Fruit fly (Drosophila melanogaster) whole organism: Measurements from ENCODE around the gene slpr.

ENCODE experiments used
- CG8478 ChIP-seq: fragments of >200 bp; optimal IDR thresholded peaks from 2 replicates; lab custom pipeline; 2018; ENCODE audit warnings: inconsistent platforms
- EcR ChIP-seq, 2 experiments: fragments of >200 bp; optimal IDR thresholded peaks; 2 replicates each; lab custom pipeline; 2017; ENCODE audit warnings: missing biosample characterization in 2 of 2, missing genetic modification characterization in 2 of 2, missing genetic modification reagents in 2 of 2
- pan ChIP-seq: fragments of >200 bp; optimal IDR thresholded peaks from 2 replicates; lab custom pipeline; 2017
- psq ChIP-seq: fragments of >200 bp; optimal IDR thresholded peaks from 2 replicates; lab custom pipeline; 2017

DNA sequence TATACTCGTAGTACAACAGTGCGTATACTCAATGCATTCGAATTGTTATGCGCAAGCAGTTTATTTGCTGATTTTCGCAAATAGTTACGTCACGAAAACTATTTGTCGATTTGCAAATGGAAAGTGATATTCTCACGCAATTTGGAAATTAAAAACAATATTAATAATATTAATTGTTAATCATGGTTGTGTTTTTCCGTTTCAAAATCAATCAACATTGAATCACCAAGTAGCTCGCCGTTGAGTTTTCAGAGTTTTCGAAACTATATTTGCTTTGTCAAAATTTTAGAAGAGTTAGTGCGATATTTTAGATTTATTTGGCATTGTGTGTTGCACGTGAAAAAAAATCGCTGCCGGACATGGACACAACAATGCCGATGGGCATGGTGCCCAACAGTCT lies 17.2 kb downstream of the slpr start, which contains the start of gene CG15337:
- no peak for TF ChIP-seq CG8478 (lab: Kevin White, UChicago)
- TF ChIP-seq pan (lab: Kevin White, UChicago): no peak
- TF ChIP-seq psq (lab: Kevin White, UChicago): no peak
- TF ChIP-seq EcR (GFP tag; optimal IDR thresholded peaks at IDR 0.05; lab: Kevin White, UChicago): no peak
